In the genomic region with DNA sequence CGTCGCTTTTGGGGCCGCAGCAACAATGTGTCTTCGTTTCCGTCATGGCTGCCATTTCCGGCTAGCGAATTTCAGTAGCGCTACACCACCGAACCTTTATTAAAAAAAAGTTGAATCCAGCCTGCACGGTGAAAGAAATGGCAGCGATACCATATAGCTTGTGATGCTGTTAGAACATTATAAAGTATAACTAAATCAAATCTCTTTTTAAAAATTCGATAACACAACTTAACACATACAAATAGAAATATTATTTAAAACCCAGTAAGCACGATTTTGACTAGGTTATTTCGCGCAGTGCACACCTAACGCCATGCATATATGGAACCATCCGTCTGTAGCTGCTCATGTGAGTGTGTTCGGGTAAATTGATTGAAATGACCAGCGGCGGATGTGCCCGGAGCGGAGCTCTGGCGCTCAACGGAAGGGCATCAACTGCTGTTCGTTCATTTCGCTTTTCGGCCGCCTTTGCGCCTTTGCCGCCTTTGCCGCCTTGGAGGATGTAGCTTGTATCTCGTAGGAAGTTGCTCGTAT, we compare ENCODE assay signal across 3 fruit fly cellular contexts.
TF ChIP-seq lines count a peak whose summit lies in the region.

No protein-coding gene starts in this region.

- no peak for TF ChIP-seq CTCF in whole organism, embryonic (GFP tag; optimal IDR thresholded peaks at IDR 0.05; lab: Kevin White, UChicago)

TF ChIP-seq in whole organism, embryonic, 481 proteins besides CTCF, POLR2A, EP300 and RAD21 (continues in another document):
- peak; percentile 14 for TF ChIP-seq HLH54F (GFP tag; optimal IDR thresholded peaks at IDR 0.05; lab: Kevin White, UChicago)
- TF ChIP-seq CG2875 (GFP tag; optimal IDR thresholded peaks at IDR 0.05; lab: Kevin White, UChicago), result no peak
- TF ChIP-seq Nf-YC (tag; optimal IDR thresholded peaks at IDR 0.05; lab: Kevin White, UChicago), result peak; percentile 4
- TF ChIP-seq CG14050 (GFP tag; IDR thresholded peaks at IDR 0.05; lab: Robert Waterston, UW), result no peak
- TF ChIP-seq disco-r (GFP tag; optimal IDR thresholded peaks at IDR 0.05; lab: Kevin White, UChicago), result no peak
- peak; percentile 2 for TF ChIP-seq D19A (tag; optimal IDR thresholded peaks at IDR 0.05; lab: Kevin White, UChicago)
- TF ChIP-seq CG12391 (tag; optimal IDR thresholded peaks at IDR 0.05; lab: Kevin White, UChicago), result peak; percentile 20
- TF ChIP-seq CG8765 (GFP tag; IDR thresholded peaks at IDR 0.05; lab: Robert Waterston, UW), result no peak
- TF ChIP-seq CG12299 (tag; optimal IDR thresholded peaks at IDR 0.05; lab: Kevin White, UChicago), result no peak
- peak; percentile 31; the same call in 1 of the 2 replicates for TF ChIP-seq HLH3B (GFP tag; IDR thresholded peaks at IDR 0.05; lab: Robert Waterston, UW)
- no peak for TF ChIP-seq Rx (GFP tag; IDR thresholded peaks at IDR 0.05; lab: Robert Waterston, UW)
- peak; percentile 82 for TF ChIP-seq Fer1 (GFP tag; optimal IDR thresholded peaks at IDR 0.05; lab: Kevin White, UChicago)
- TF ChIP-seq yki (optimal IDR thresholded peaks at IDR 0.05; lab: Kevin White, UChicago), result no peak
- no peak for TF ChIP-seq Jarid2 (GFP tag; optimal IDR thresholded peaks at IDR 0.05; lab: Kevin White, UChicago)
- TF ChIP-seq CG9797 (GFP tag; optimal IDR thresholded peaks at IDR 0.05; lab: Kevin White, UChicago), result no peak
- TF ChIP-seq Xrp1 (GFP tag; IDR thresholded peaks at IDR 0.05; lab: Robert Waterston, UW), result 0 out of 2 replicates have a peak, but pooled peaks have one; percentile 10
- TF ChIP-seq scrt (GFP tag; optimal IDR thresholded peaks at IDR 0.05; lab: Kevin White, UChicago), result peak; percentile 65
- no peak for TF ChIP-seq Doc2 (GFP tag; IDR thresholded peaks at IDR 0.05; lab: Robert Waterston, UW)
- TF ChIP-seq CG30431 (GFP tag; optimal IDR thresholded peaks at IDR 0.05; lab: Kevin White, UChicago), result no peak
- no peak for TF ChIP-seq HmgD (GFP tag; optimal IDR thresholded peaks at IDR 0.05; lab: Kevin White, UChicago)
- TF ChIP-seq mirr (GFP tag; optimal IDR thresholded peaks at IDR 0.05; lab: Kevin White, UChicago), result no peak
- no peak for TF ChIP-seq CG3065 (GFP tag; optimal IDR thresholded peaks at IDR 0.05; lab: Kevin White, UChicago)
- TF ChIP-seq Ets65A (GFP tag; lab: Kevin White, UChicago), result peak; percentile 92
- TF ChIP-seq sens (GFP tag; lab: Kevin White, UChicago), result peak; percentile 50
- no peak for TF ChIP-seq CG33557 (GFP tag; optimal IDR thresholded peaks at IDR 0.05; lab: Kevin White, UChicago)
- TF ChIP-seq CG10543 (GFP tag; optimal IDR thresholded peaks at IDR 0.05; lab: Kevin White, UChicago), result peak; percentile 15
- peak; percentile 55 for TF ChIP-seq Fer3 (tag; optimal IDR thresholded peaks at IDR 0.05; lab: Kevin White, UChicago)
- TF ChIP-seq knrl (GFP tag; IDR thresholded peaks at IDR 0.05; lab: Robert Waterston, UW; ENCODE audit: partially characterized antibody), result no peak
- peak; percentile 36; the same call in 1 of the 2 replicates for TF ChIP-seq ranshi (GFP tag; IDR thresholded peaks at IDR 0.05; lab: Robert Waterston, UW)

TF ChIP-seq in whole organism, prepupa, 60 proteins besides CTCF, POLR2A, EP300 and RAD21:
- TF ChIP-seq CG8119 (GFP tag; IDR thresholded peaks at IDR 0.05; lab: Robert Waterston, UW) (no peak), CG1621 (tag; optimal IDR thresholded peaks at IDR 0.05; lab: Kevin White, UChicago) (no peak), CG8319 (GFP tag; optimal IDR thresholded peaks at IDR 0.05; lab: Kevin White, UChicago) (no peak), CG16779 (tag; optimal IDR thresholded peaks at IDR 0.05; lab: Kevin White, UChicago) (no peak), Blimp-1 (GFP tag; optimal IDR thresholded peaks at IDR 0.05; lab: Kevin White, UChicago) (no peak), Sox14 (GFP tag; optimal IDR thresholded peaks at IDR 0.05; lab: Kevin White, UChicago) (no peak), fd85E (GFP tag; optimal IDR thresholded peaks at IDR 0.05; lab: Kevin White, UChicago) (no peak), OdsH (GFP tag; optimal IDR thresholded peaks at IDR 0.05; lab: Kevin White, UChicago) (no peak), CG11294 (GFP tag; IDR thresholded peaks at IDR 0.05; lab: Robert Waterston, UW) (no peak), salr (GFP tag; optimal IDR thresholded peaks at IDR 0.05; lab: Kevin White, UChicago) (no peak), CG15336 (GFP tag; IDR thresholded peaks at IDR 0.05; lab: Robert Waterston, UW) (no peak), CG10631 (GFP tag; optimal IDR thresholded peaks at IDR 0.05; lab: Kevin White, UChicago) (no peak), lz (GFP tag; optimal IDR thresholded peaks at IDR 0.05; lab: Kevin White, UChicago) (no peak), Ets21C (GFP tag; optimal IDR thresholded peaks at IDR 0.05; lab: Kevin White, UChicago) (no peak), cyc (GFP tag; optimal IDR thresholded peaks at IDR 0.05; lab: Kevin White, UChicago) (no peak), Eip78C (GFP tag; lab: Kevin White, UChicago) (peak; percentile 43), svp (GFP tag; lab: Kevin White, UChicago) (peak; percentile 41), achi (GFP tag; optimal IDR thresholded peaks at IDR 0.05; lab: Kevin White, UChicago) (no peak), acj6 (GFP tag; optimal IDR thresholded peaks at IDR 0.05; lab: Kevin White, UChicago) (no peak), CG7368 (GFP tag; optimal IDR thresholded peaks at IDR 0.05; lab: Kevin White, UChicago) (no peak), vri (GFP tag; optimal IDR thresholded peaks at IDR 0.05; lab: Kevin White, UChicago) (no peak), CG3032 (tag; optimal IDR thresholded peaks at IDR 0.05; lab: Kevin White, UChicago) (no peak), eg (GFP tag; IDR thresholded peaks at IDR 0.05; lab: Robert Waterston, UW) (no peak), CG6163 (GFP tag; IDR thresholded peaks at IDR 0.05; lab: Robert Waterston, UW) (0 out of 3 replicates have a peak, but pooled peaks have one; percentile 15), Hr38 (GFP tag; optimal IDR thresholded peaks at IDR 0.05; lab: Kevin White, UChicago) (no peak), CG9139 (GFP tag; optimal IDR thresholded peaks at IDR 0.05; lab: Kevin White, UChicago) (no peak)

TF ChIP-seq in whole organism, pupa, 21 proteins besides CTCF, POLR2A, EP300 and RAD21:
- TF ChIP-seq fd96Ca (GFP tag; IDR thresholded peaks at IDR 0.05; lab: Robert Waterston, UW) (no peak), CG8159 (tag; optimal IDR thresholded peaks at IDR 0.05; lab: Kevin White, UChicago) (peak; percentile 16), EcR (GFP tag; optimal IDR thresholded peaks at IDR 0.05; lab: Kevin White, UChicago) (no peak)

Comparison
In these comparisons a context has a peak if more than half of its experiments do, and no peak if none do; other contexts are left out.
1. Of the 7 proteins assayed by ChIP-seq in both whole organism, embryonic and whole organism, prepupa: peak only in whole organism, embryonic: CG6854 and Sox102F; only in whole organism, prepupa: none; in both: none; in neither: 5.